Worm (Caenorhabditis elegans) whole organism, young adult: Measurements from ENCODE around the gene F28A12.10.

Experiments used
- B0019.2 ChIP-seq: fragments of 200-800 bp; sonication (Bioruptor generic); conservative IDR thresholded peaks from 2 replicates; pipeline ENCODE4 v1.3.6; 2022; ENCODE audit warnings: missing genetic modification reagents, missing genetic modification characterization, missing compliant biosample characterization
- B0261.1 ChIP-seq: sonication (generic microtip); optimal IDR thresholded peaks from 2 replicates; lab custom pipeline; 2016; ENCODE audit warnings: mild to moderate bottlenecking, missing genetic modification characterization, moderate library complexity, missing compliant biosample characterization
- B0336.3 ChIP-seq: fragments of 200-800 bp; sonication (Bioruptor generic); IDR thresholded peaks from 2 replicates; pipeline ENCODE4 v1.3.6; 2022; ENCODE audit warnings: missing genetic modification characterization, missing compliant biosample characterization
- C17E4.6 ChIP-seq: fragments of 200-800 bp; sonication (Bioruptor generic); IDR thresholded peaks from 2 replicates; pipeline ENCODE4 v1.3.6; 2022; ENCODE audit warnings: missing genetic modification reagents, missing genetic modification characterization, missing compliant biosample characterization
- F10E7.11 ChIP-seq: sonication (generic microtip); optimal IDR thresholded peaks from 2 replicates; lab custom pipeline; 2017; ENCODE audit warnings: mild to moderate bottlenecking, missing genetic modification characterization, moderate library complexity, missing compliant biosample characterization
- F22D6.2 ChIP-seq: sonication (generic microtip); optimal IDR thresholded peaks from 2 replicates; lab custom pipeline; 2016; ENCODE audit warnings: mild to moderate bottlenecking, missing genetic modification characterization, missing compliant biosample characterization
- F23B12.7 ChIP-seq: sonication (generic microtip); optimal IDR thresholded peaks from 2 replicates; lab custom pipeline; 2017; ENCODE audit warnings: missing genetic modification characterization, mild to moderate bottlenecking, missing compliant biosample characterization, antibody characterized with exemption, moderate library complexity; ENCODE audit not compliant: insufficient read depth
- F52B5.7 ChIP-seq: sonication (generic microtip); optimal IDR thresholded peaks from 2 replicates; lab custom pipeline; 2016; ENCODE audit warnings: mild to moderate bottlenecking, missing genetic modification characterization, missing compliant biosample characterization
- F57C9.4 ChIP-seq: sonication (generic microtip); optimal IDR thresholded peaks from 2 replicates; lab custom pipeline; 2017; ENCODE audit warnings: mild to moderate bottlenecking, missing genetic modification characterization, missing compliant biosample characterization
- K11D2.4 ChIP-seq: fragments of 200-800 bp; sonication (Bioruptor generic); IDR thresholded peaks from 2 replicates; pipeline ENCODE4 v1.3.6; 2022; ENCODE audit warnings: missing genetic modification reagents, missing genetic modification characterization, missing compliant biosample characterization
- Y53G8AR.9 ChIP-seq: fragments of 200-800 bp; sonication (Bioruptor generic); conservative IDR thresholded peaks from 2 replicates; pipeline ENCODE4 v1.3.6; 2022; ENCODE audit warnings: missing genetic modification reagents, missing genetic modification characterization, missing compliant biosample characterization
- Y67H2A.10 ChIP-seq: fragments of 200-800 bp; sonication (Bioruptor generic); conservative IDR thresholded peaks from 2 replicates; pipeline ENCODE4 v1.3.6; 2022; ENCODE audit warnings: missing genetic modification reagents, missing genetic modification characterization, missing compliant biosample characterization
- Y95B8A.8 ChIP-seq: fragments of 200-800 bp; sonication (Bioruptor generic); IDR thresholded peaks from 2 replicates; pipeline ENCODE4 v1.3.6; 2022; ENCODE audit warnings: missing genetic modification reagents, missing genetic modification characterization, missing compliant biosample characterization
- ZK185.1 ChIP-seq: sonication (generic microtip); optimal IDR thresholded peaks from 2 replicates; lab custom pipeline; 2016; ENCODE audit warnings: mild to moderate bottlenecking, missing genetic modification characterization, missing compliant biosample characterization; ENCODE audit not compliant: poor library complexity, severe bottlenecking
- ama-1 ChIP-seq, 3 experiments: fragments of 150-350 bp in 1 of 3; sonication (generic microtip) in 2 of 3; optimal IDR thresholded peaks; 2 replicates each; lab custom pipeline; 2014 to 2018; ENCODE audit warnings: missing biosample characterization in 2 of 3, missing genetic modification characterization in 2 of 3, missing genetic modification reagents in 2 of 3
- aptf-3 ChIP-seq: fragments of 200-800 bp; sonication (Bioruptor generic); IDR thresholded peaks from 2 replicates; pipeline ENCODE4 v1.3.6; 2022; ENCODE audit warnings: missing genetic modification characterization, missing compliant biosample characterization
- attf-5 ChIP-seq: fragments of 200-800 bp; sonication (Bioruptor generic); optimal IDR thresholded peaks from 2 replicates; lab custom pipeline; 2018; ENCODE audit warnings: mild to moderate bottlenecking, missing genetic modification characterization, missing compliant biosample characterization
- attf-6 ChIP-seq: fragments of 200-800 bp; sonication (Bioruptor generic); IDR thresholded peaks from 2 replicates; pipeline ENCODE4 v1.3.6; 2022; ENCODE audit warnings: missing genetic modification reagents, missing genetic modification characterization, missing compliant biosample characterization
- ccch-3 ChIP-seq: fragments of 200-800 bp; sonication (Bioruptor generic); optimal IDR thresholded peaks from 2 replicates; lab custom pipeline; 2018; ENCODE audit warnings: mild to moderate bottlenecking, missing genetic modification characterization, missing compliant biosample characterization
- cebp-1 ChIP-seq, 2 experiments: fragments of 200-800 bp in 1 of 2; sonication (Bioruptor generic) in 1 of 2; sonication (generic microtip) in 1 of 2; IDR thresholded peaks in 1 of 2; optimal IDR thresholded peaks in 1 of 2; 2 replicates each; pipeline versions ENCODE4 v1.3.6 to Lab custom; 2017 to 2022; ENCODE audit warnings: missing compliant biosample characterization in 2 of 2, missing genetic modification characterization in 2 of 2, mild to moderate bottlenecking in 1 of 2, missing genetic modification reagents in 1 of 2, moderate library complexity in 1 of 2
- egl-18 ChIP-seq: fragments of 200-800 bp; sonication (Bioruptor generic); IDR thresholded peaks from 2 replicates; pipeline ENCODE4 v1.3.6; 2022; ENCODE audit warnings: missing genetic modification reagents, missing genetic modification characterization, missing compliant biosample characterization
- ekl-4 ChIP-seq: fragments of 200-800 bp; sonication (Bioruptor generic); IDR thresholded peaks from 2 replicates; pipeline ENCODE4 v1.3.6; 2022; ENCODE audit warnings: missing genetic modification reagents, missing genetic modification characterization, missing compliant biosample characterization
- him-1 ChIP-seq: sonication (generic microtip); optimal IDR thresholded peaks from 2 replicates; lab custom pipeline; 2016; ENCODE audit warnings: missing genotype, missing genetic modification reagents, missing genetic modification characterization, missing compliant biosample characterization
- lag-1 ChIP-seq: fragments of 200-800 bp; sonication (Bioruptor generic); IDR thresholded peaks from 2 replicates; pipeline ENCODE4 v1.3.6; 2022; ENCODE audit warnings: missing genetic modification reagents, missing genetic modification characterization, missing compliant biosample characterization
- lin-26 ChIP-seq: fragments of 200-800 bp; sonication (Bioruptor generic); IDR thresholded peaks from 2 replicates; pipeline ENCODE4 v1.3.6; 2022; ENCODE audit warnings: missing genetic modification reagents, missing genetic modification characterization, missing compliant biosample characterization
- lsy-27 ChIP-seq: sonication (generic microtip); optimal IDR thresholded peaks from 2 replicates; lab custom pipeline; 2017; ENCODE audit warnings: missing genetic modification characterization, mild to moderate bottlenecking, missing compliant biosample characterization, antibody characterized with exemption, missing genotype, borderline replicate concordance; ENCODE audit not compliant: insufficient read depth
- madf-3 ChIP-seq: fragments of 200-800 bp; sonication (Bioruptor generic); IDR thresholded peaks from 2 replicates; pipeline ENCODE4 v1.3.6; 2022; ENCODE audit warnings: missing genetic modification reagents, missing genetic modification characterization, missing compliant biosample characterization
- mel-28 ChIP-seq: sonication (generic microtip); optimal IDR thresholded peaks from 2 replicates; lab custom pipeline; 2016; ENCODE audit warnings: borderline replicate concordance, mild to moderate bottlenecking, missing genetic modification characterization, missing compliant biosample characterization
- nfya-1 ChIP-seq: sonication (generic microtip); optimal IDR thresholded peaks from 2 replicates; lab custom pipeline; 2017; ENCODE audit warnings: antibody characterized with exemption, missing compliant biosample characterization, missing genetic modification characterization, borderline replicate concordance; ENCODE audit not compliant: insufficient read depth
- nhr-179 ChIP-seq: sonication (generic microtip); optimal IDR thresholded peaks from 2 replicates; lab custom pipeline; 2016; ENCODE audit warnings: mild to moderate bottlenecking, missing genetic modification characterization, missing compliant biosample characterization
- nhr-80 ChIP-seq: sonication (generic microtip); optimal IDR thresholded peaks from 2 replicates; lab custom pipeline; 2016; ENCODE audit warnings: missing genetic modification characterization, missing compliant biosample characterization
- pha-4 ChIP-seq: fragments of 150-350 bp; sonication (generic microtip); optimal IDR thresholded peaks from 2 replicates; lab custom pipeline; 2014; ENCODE audit warnings: missing biosample characterization, missing genetic modification reagents, missing genetic modification characterization
- snpc-4 ChIP-seq, 5 experiments: fragments of 150-350 bp in 1 of 5; sonication (generic microtip) in 4 of 5; optimal IDR thresholded peaks; 2 replicates each; lab custom pipeline; 2014 to 2018; ENCODE audit warnings: missing genetic modification characterization in 5 of 5, missing biosample characterization in 3 of 5, antibody characterized with exemption in 2 of 5, mild to moderate bottlenecking in 2 of 5, missing compliant biosample characterization in 2 of 5, missing genotype in 2 of 5, moderate library complexity in 2 of 5, missing genetic modification reagents in 1 of 5
- tbp1 ChIP-seq: fragments of 200-800 bp; sonication (Bioruptor generic); optimal IDR thresholded peaks from 2 replicates; lab custom pipeline; 2018; ENCODE audit warnings: mild to moderate bottlenecking, missing genetic modification characterization, missing compliant biosample characterization
- xnd-1 ChIP-seq: sonication (generic microtip); optimal IDR thresholded peaks from 2 replicates; lab custom pipeline; 2016; ENCODE audit warnings: missing genotype, missing genetic modification reagents, missing genetic modification characterization, missing compliant biosample characterization
- zfh-2 ChIP-seq: fragments of 200-800 bp; sonication (Bioruptor generic); conservative IDR thresholded peaks from 2 replicates; pipeline ENCODE4 v1.3.6; 2022; ENCODE audit warnings: missing genetic modification reagents, missing genetic modification characterization, missing compliant biosample characterization
- ztf-18 ChIP-seq: sonication (generic microtip); optimal IDR thresholded peaks from 2 replicates; lab custom pipeline; 2016; ENCODE audit warnings: missing genotype, mild to moderate bottlenecking, missing genetic modification characterization, missing compliant biosample characterization
- ztf-25 ChIP-seq: fragments of 200-800 bp; sonication (Bioruptor generic); IDR thresholded peaks from 2 replicates; pipeline ENCODE4 v1.3.6; 2022; ENCODE audit warnings: missing genetic modification reagents, missing genetic modification characterization, missing compliant biosample characterization
- ztf-28 ChIP-seq: fragments of 200-800 bp; sonication (Bioruptor generic); IDR thresholded peaks from 2 replicates; pipeline ENCODE4 v1.3.6; 2022; ENCODE audit warnings: missing genetic modification reagents, missing genetic modification characterization, missing compliant biosample characterization
- ztf-3 ChIP-seq: fragments of 200-800 bp; sonication (Bioruptor generic); optimal IDR thresholded peaks from 2 replicates; lab custom pipeline; 2018; ENCODE audit warnings: mild to moderate bottlenecking, missing genetic modification characterization, missing compliant biosample characterization

The F28A12.10 gene

DNA sequence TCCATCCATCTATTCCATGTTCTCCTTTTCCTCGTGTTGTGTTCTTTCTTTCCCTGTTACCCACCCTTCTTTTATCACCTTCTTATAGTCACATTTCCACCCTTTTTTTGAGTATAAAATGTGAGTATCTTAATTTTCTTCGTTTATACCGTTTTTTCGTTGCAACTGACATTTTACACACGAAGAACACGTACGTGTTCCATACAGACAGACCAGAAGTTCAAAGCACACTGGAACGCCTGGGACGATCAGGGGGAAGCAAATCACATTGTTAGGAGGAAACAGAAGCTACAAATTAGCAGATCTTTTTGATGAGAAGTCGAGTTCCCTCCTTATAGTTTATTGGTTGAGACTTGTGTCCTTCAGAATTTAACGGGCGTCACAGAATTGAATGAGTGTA is 21.9 kb downstream of the F28A12.10 start:
- TF ChIP-seq B0336.3 (GFP tag; lab: Robert Waterston, UW) (0 out of 2 replicates have a peak, but pooled peaks have one; percentile 16), attf-6 (GFP tag; lab: Robert Waterston, UW) (no peak), him-1 (peak; percentile 23), ekl-4 (GFP tag; lab: Robert Waterston, UW) (peak; percentile 22; the same call in 1 of the 2 replicates), madf-3 (GFP tag; lab: Robert Waterston, UW) (0 out of 2 replicates have a peak, but pooled peaks have one; percentile 29)

DNA sequence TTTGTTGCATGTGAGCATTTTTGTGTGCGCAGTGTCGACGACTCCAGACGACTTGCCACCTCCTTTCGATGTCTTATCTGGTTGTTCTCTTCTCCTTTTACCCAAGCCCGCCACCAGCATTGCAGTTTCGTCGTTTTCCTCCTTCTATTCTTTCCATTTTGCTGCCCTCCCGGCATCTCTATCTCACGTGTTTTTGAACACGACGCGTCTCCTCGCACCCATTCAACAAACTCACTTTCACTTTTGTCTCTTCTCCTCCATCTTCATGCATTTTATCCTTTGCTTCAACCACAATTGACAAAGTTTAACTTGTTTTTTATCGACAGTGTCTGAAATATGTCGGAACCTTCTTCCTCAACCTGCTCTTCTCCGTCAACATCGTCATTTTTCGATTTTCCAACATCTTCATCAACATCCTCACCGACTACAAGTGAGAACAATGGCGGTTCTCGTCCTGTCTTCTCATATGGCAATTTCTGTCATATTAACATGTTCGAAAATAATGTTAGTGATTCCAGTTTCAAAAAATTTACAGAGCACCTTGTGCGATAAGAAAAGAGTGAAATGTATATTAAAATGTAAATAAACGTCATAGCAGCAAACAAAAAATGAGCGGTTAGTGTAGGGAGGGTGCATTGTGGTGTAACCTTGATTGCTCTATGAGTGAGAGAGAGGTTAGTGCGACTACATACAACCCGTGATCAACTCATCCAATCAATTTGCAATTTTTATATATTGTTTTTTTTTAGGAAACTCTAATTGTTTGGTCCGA is 26.7 kb downstream of the F28A12.10 start, which contains the start of gene fip-4:
Gene fip-4, minus strand, starts transcription at position 636 of the 772 bp plus-strand sequence.
- TF ChIP-seq nhr-80 (tag; lab: Kevin White, UChicago) (peak; percentile 67), B0336.3 (GFP tag; lab: Robert Waterston, UW) (0 out of 2 replicates have a peak, but pooled peaks have one; percentile 18), F57C9.4 (tag; lab: Kevin White, UChicago) (no peak), pha-4 (tag; lab: Kevin White, UChicago) (peak; percentile 68), ztf-28 (GFP tag; lab: Robert Waterston, UW) (no peak), Y67H2A.10 (GFP tag; lab: Robert Waterston, UW) (no peak), zfh-2 (GFP tag; lab: Robert Waterston, UW) (0 out of 2 replicates have a peak, but pooled peaks have one; percentile 8), K11D2.4 (GFP tag; lab: Robert Waterston, UW) (no peak), nfya-1 (no peak), F23B12.7 (peak; percentile 23), ztf-18 (tag; lab: Kevin White, UChicago) (no peak), ZK185.1 (tag; lab: Kevin White, UChicago) (peak; percentile 10), aptf-3 (0 out of 2 replicates have a peak, but pooled peaks have one; percentile 23), ztf-25 (GFP tag; lab: Robert Waterston, UW) (no peak), xnd-1 (no peak), F22D6.2 (tag; lab: Kevin White, UChicago) (no peak), F10E7.11 (no peak)

DNA sequence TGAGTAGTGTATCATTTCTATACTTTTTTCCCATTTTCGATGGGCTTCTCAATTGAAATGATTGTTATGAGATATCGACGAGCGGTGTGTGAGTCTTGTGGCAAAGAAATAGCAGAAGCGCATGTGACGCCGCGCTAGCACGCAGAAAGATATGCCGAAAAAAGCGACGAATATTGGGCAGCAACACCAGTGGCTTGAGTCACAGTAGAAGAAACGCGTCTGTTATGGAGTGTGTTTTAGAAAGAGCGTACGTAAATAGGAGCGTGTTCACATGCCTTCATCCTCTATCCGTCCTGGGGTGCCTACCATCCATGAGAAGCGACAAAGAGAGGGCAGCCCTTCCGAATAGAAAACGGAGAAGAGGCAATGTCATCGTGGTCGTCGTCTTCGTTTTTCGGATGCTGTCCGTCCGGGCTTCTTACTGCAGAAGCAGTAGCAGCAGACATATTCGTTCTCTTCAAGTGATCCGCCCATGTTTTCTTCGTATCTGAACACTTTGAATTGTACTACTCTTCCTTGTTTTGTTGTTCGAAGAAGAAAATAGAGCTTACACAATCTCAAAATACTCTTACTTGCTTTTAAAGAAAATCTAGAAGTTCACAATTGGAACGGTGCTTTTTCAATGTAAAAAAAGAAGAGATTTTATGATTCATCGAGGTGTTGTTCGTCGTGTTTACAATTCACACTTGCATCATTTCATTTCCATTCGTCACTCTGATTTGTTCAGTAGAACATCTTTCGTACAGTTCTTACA is 27.6 kb downstream of the F28A12.10 start:
- TF ChIP-seq lag-1 (GFP tag; lab: Robert Waterston, UW) (no peak), mel-28 (tag; lab: Kevin White, UChicago) (no peak), B0019.2 (GFP tag; lab: Robert Waterston, UW) (no peak), Y95B8A.8 (GFP tag; lab: Robert Waterston, UW) (no peak), ekl-4 (GFP tag; lab: Robert Waterston, UW) (no peak), attf-5 (GFP tag; lab: Kevin White, UChicago) (no peak), ama-1 (optimal IDR thresholded peaks at IDR 0.05; lab: Kevin White, UChicago) (no peak), ama-1 (GFP tag; optimal IDR thresholded peaks at IDR 0.05; lab: Kevin White, UChicago) (no peak), F52B5.7 (peak; percentile 22), Y53G8AR.9 (no peak), ztf-3 (GFP tag; lab: Kevin White, UChicago) (no peak), snpc-4 (GFP tag; optimal IDR thresholded peaks at IDR 0.05; lab: Kevin White, UChicago) (no peak), snpc-4 (tag; optimal IDR thresholded peaks at IDR 0.05; lab: Kevin White, UChicago) (no peak), F10E7.11 (no peak), lin-26 (GFP tag; lab: Robert Waterston, UW) (peak; percentile 66; the same call in 1 of the 2 replicates), ccch-3 (no peak), lsy-27 (tag; lab: Kevin White, UChicago) (no peak), nhr-179 (tag; lab: Kevin White, UChicago) (no peak), B0261.1 (tag; lab: Kevin White, UChicago) (no peak), F57C9.4 (tag; lab: Kevin White, UChicago) (no peak), egl-18 (GFP tag; lab: Robert Waterston, UW) (no peak), tbp1 (no peak), ztf-25 (GFP tag; lab: Robert Waterston, UW) (no peak), cebp-1 (GFP tag; IDR thresholded peaks at IDR 0.05; lab: Robert Waterston, UW) (no peak), cebp-1 (tag; optimal IDR thresholded peaks at IDR 0.05; lab: Kevin White, UChicago) (peak; percentile 36), C17E4.6 (GFP tag; lab: Robert Waterston, UW) (no peak)
